Worm (Caenorhabditis elegans): ENCODE data around the gene zmp-6.

DNA sequence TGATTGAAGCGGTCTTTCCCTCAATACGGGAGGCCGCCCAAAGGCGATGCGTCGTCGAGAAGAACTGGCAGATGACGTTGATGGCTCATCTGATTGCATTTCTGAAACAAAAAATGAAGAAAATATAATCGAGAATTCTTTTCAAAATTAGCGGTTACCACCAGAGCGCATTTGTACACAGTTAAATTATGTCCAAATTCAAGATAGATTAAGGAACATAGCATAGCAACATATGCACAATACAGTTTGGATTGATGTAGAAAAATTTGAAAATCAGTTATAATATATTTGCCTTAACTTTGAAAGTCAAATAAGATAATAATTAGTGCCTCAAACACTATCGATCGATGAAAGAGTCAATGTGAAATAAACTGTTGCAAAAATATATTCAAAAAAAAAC lies 18.0 kb downstream of the zmp-6 start, which contains the start of gene R151.8:
- no peak for TF ChIP-seq ama-1 (optimal IDR thresholded peaks at IDR 0.05)
- no peak for TF ChIP-seq hmg-4 (GFP tag; optimal IDR thresholded peaks at IDR 0.05)
